Worm (Caenorhabditis elegans): Measurements from ENCODE around the gene mfsd-12.

mfsd-12 gene

ce11 chrX:4662964-4663684, 4.8 kb upstream of the mfsd-12 start:
- peak; percentile 33 for TF ChIP-seq nfya-1 (tag; optimal IDR thresholded peaks at IDR 0.05; ENCODE audit: insufficient read depth)
- TF ChIP-seq elt-2 (tag; optimal IDR thresholded peaks at IDR 0.05): peak; percentile 5
- no peak for TF ChIP-seq lsy-12 (tag; optimal IDR thresholded peaks at IDR 0.05)
- peak; percentile 21 for TF ChIP-seq pqm-1 (tag; optimal IDR thresholded peaks at IDR 0.05)

ce11 chrX:4664649-4665048, 3.2 kb upstream of the mfsd-12 start:
- TF ChIP-seq ceh-16 (tag; optimal IDR thresholded peaks at IDR 0.05) (no peak), ceh-9 (tag; optimal IDR thresholded peaks at IDR 0.05) (no peak), ceh-82 (tag; optimal IDR thresholded peaks at IDR 0.05) (no peak), elt-2 (tag; optimal IDR thresholded peaks at IDR 0.05) (no peak), ZK546.5 (tag; optimal IDR thresholded peaks at IDR 0.05) (no peak)

DNA sequence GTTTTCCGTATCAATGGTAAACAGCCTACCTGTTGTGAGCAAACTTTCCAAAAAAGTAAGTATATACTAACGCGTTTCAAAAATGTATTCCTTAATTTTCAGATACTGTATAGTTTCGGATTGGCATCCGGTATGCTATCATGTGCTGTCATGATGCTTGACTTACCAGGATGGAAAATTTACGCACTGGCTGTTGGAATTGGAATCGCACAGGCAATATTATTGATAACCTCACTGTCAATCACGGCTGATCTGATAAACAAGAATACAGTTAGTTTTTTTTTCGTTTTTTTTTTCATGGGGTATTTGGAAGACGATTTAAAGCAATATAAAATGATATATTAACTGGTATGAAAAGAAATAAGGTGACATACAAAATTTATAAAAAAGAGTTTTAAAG, 3.9 kb downstream of the mfsd-12 start:
- no peak for TF ChIP-seq lsy-12 (tag; optimal IDR thresholded peaks at IDR 0.05)
- peak; percentile 48 for TF ChIP-seq elt-2 (tag; optimal IDR thresholded peaks at IDR 0.05)

ce11 chrX:4673165-4673756, 5.4 kb downstream of the mfsd-12 start, which contains the start of gene tmem-135:
Gene tmem-135 (plus strand): TSS chrX:4673706.
- TF ChIP-seq fkh-10 (GFP tag; optimal IDR thresholded peaks at IDR 0.05): no peak
- TF ChIP-seq sea-2 (GFP tag; optimal IDR thresholded peaks at IDR 0.05): no peak
- TF ChIP-seq nhr-11 (tag; optimal IDR thresholded peaks at IDR 0.05): no peak
- TF ChIP-seq skn-1 (tag; optimal IDR thresholded peaks at IDR 0.05): no peak
- no peak for TF ChIP-seq ceh-28 (tag; optimal IDR thresholded peaks at IDR 0.05)
- peak; percentile 42 for TF ChIP-seq pqm-1 (tag; optimal IDR thresholded peaks at IDR 0.05)
- no peak for TF ChIP-seq R02D3.7 (tag; optimal IDR thresholded peaks at IDR 0.05)
- no peak for TF ChIP-seq nhr-12 (tag; optimal IDR thresholded peaks at IDR 0.05)
- TF ChIP-seq ceh-16 (tag; optimal IDR thresholded peaks at IDR 0.05): no peak
- TF ChIP-seq unc-62 (GFP tag; optimal IDR thresholded peaks at IDR 0.05): no peak
- peak; percentile 73 for TF ChIP-seq elt-2 (tag; optimal IDR thresholded peaks at IDR 0.05)

ce11 chrX:4676702-4677101, 8.8 kb downstream of the mfsd-12 start:
- no peak for TF ChIP-seq lin-15B (tag; optimal IDR thresholded peaks at IDR 0.05)
- TF ChIP-seq unc-39 (tag; optimal IDR thresholded peaks at IDR 0.05): no peak
- no peak for TF ChIP-seq tbx-2 (tag; optimal IDR thresholded peaks at IDR 0.05)
- TF ChIP-seq ztf-11 (tag; optimal IDR thresholded peaks at IDR 0.05): no peak
- no peak for TF ChIP-seq R02D3.7 (tag; optimal IDR thresholded peaks at IDR 0.05)
- TF ChIP-seq nhr-237 (tag; optimal IDR thresholded peaks at IDR 0.05): no peak
- TF ChIP-seq ceh-9 (tag; optimal IDR thresholded peaks at IDR 0.05): no peak
- no peak for TF ChIP-seq lsy-12 (tag; optimal IDR thresholded peaks at IDR 0.05)
- TF ChIP-seq elt-3 (tag; optimal IDR thresholded peaks at IDR 0.05): no peak
- no peak for TF ChIP-seq ZK546.5 (tag; optimal IDR thresholded peaks at IDR 0.05)

ce11 chrX:4678029-4678428, 10.1 kb downstream of the mfsd-12 start, which contains the start of gene flp-11:
Gene flp-11 (minus strand): TSS chrX:4678129.
- TF ChIP-seq ceh-82 (tag; optimal IDR thresholded peaks at IDR 0.05) (no peak), nhr-28 (tag; optimal IDR thresholded peaks at IDR 0.05) (no peak), pqm-1 (tag; optimal IDR thresholded peaks at IDR 0.05) (no peak), ZK546.5 (tag; optimal IDR thresholded peaks at IDR 0.05) (no peak), ceh-16 (tag; optimal IDR thresholded peaks at IDR 0.05) (no peak), lsy-12 (tag; optimal IDR thresholded peaks at IDR 0.05) (no peak), jun-1 (tag; optimal IDR thresholded peaks at IDR 0.05) (no peak), skn-1 (tag; optimal IDR thresholded peaks at IDR 0.05) (no peak)

DNA sequence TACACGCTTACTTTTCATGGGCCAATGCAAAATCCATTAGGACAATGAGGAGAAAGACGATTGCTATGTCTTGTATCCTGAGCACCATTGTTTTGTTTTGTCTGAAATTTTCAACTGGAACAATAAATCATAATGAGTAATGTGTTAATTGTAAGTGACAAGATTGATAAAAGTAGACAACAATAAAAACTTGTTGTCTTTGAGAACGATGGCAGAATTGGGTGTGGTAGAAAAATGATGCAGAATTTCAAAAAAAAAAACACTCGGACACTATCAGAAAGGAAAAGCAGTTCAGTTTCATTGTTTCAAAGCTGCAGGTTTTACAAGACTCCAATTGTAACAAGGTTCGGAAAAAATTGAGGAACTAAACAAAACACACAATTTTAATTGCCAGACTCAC, 14.7 kb downstream of the mfsd-12 start, which contains the start of gene K02G10.15:
Gene K02G10.15, minus strand, starts transcription at position 101 of the 400 bp plus-strand sequence.
- TF ChIP-seq R02D3.7 (tag; optimal IDR thresholded peaks at IDR 0.05) (no peak), zag-1 (tag; optimal IDR thresholded peaks at IDR 0.05) (no peak), pha-4 (tag; optimal IDR thresholded peaks at IDR 0.05) (no peak), mdl-1 (tag; optimal IDR thresholded peaks at IDR 0.05) (no peak)

All from whole organism, L3 larva.